Worm (Caenorhabditis elegans) whole organism, L1 larva: ENCODE measurements around the gene ZK822.10.
A peak's percentile ranks its signal among the peaks of the same experiment; 100 is the strongest.

Source experiments
- C04F5.9 ChIP-seq: sonication (generic microtip); optimal IDR thresholded peaks from 2 replicates; lab custom pipeline; 2016; ENCODE audit warnings: missing genetic modification characterization, missing compliant biosample characterization
- C16A3.4 ChIP-seq: fragments of 150-350 bp; optimal IDR thresholded peaks from 2 replicates; lab custom pipeline; 2014; ENCODE audit warnings: missing biosample characterization, missing genetic modification characterization
- C34B4.2 ChIP-seq: sonication (generic microtip); optimal IDR thresholded peaks from 2 replicates; lab custom pipeline; 2017; ENCODE audit warnings: mild to moderate bottlenecking, missing genetic modification characterization, missing compliant biosample characterization
- aha-1 ChIP-seq: fragments of 150-350 bp; optimal IDR thresholded peaks from 2 replicates; lab custom pipeline; 2014; ENCODE audit warnings: missing biosample characterization, missing genetic modification characterization
- blmp-1 ChIP-seq: fragments of 150-350 bp; optimal IDR thresholded peaks from 2 replicates; lab custom pipeline; 2014; ENCODE audit warnings: missing biosample characterization, missing genetic modification characterization
- ceh-63 ChIP-seq: fragments of 200-800 bp; sonication (Bioruptor generic); optimal IDR thresholded peaks from 2 replicates; lab custom pipeline; 2018; ENCODE audit warnings: mild to moderate bottlenecking, missing genetic modification characterization, missing compliant biosample characterization
- ceh-8 ChIP-seq: fragments of 200-800 bp; sonication (Bioruptor generic); optimal IDR thresholded peaks from 2 replicates; lab custom pipeline; 2018; ENCODE audit warnings: mild to moderate bottlenecking, missing genetic modification characterization, moderate library complexity, missing compliant biosample characterization
- ceh-82 ChIP-seq, 3 experiments: fragments of 150-350 bp in 1 of 3; sonication (generic microtip) in 2 of 3; optimal IDR thresholded peaks; 2 replicates each; lab custom pipeline; 2014 to 2017; ENCODE audit warnings: missing biosample characterization in 3 of 3, missing genetic modification characterization in 3 of 3
- dsc-1 ChIP-seq: sonication (generic microtip); optimal IDR thresholded peaks from 2 replicates; lab custom pipeline; 2016; ENCODE audit warnings: mild to moderate bottlenecking, missing genetic modification characterization, missing compliant biosample characterization
- efl-1 ChIP-seq, 4 experiments: fragments of 150-350 bp; optimal IDR thresholded peaks in 3 of 4; peaks in 1 of 4; 1 replicate in 1 of 4; 2 replicates in 3 of 4; lab custom pipeline; 2014; ENCODE audit warnings: missing biosample characterization in 2 of 4, missing genetic modification characterization in 2 of 4, missing genetic modification reagents in 2 of 4
- egl-13 ChIP-seq: sonication (generic microtip); optimal IDR thresholded peaks from 2 replicates; lab custom pipeline; 2016; ENCODE audit warnings: missing genotype, missing genetic modification reagents, missing genetic modification characterization, missing compliant biosample characterization
- egl-27 ChIP-seq, 2 experiments: fragments of 150-350 bp in 1 of 2; sonication (generic microtip); optimal IDR thresholded peaks; 3 replicates each; lab custom pipeline; 2017 to 2018; ENCODE audit warnings: missing biosample characterization in 2 of 2, missing genetic modification characterization in 2 of 2, missing genetic modification reagents in 2 of 2
- elt-2 ChIP-seq: sonication (generic microtip); optimal IDR thresholded peaks from 2 replicates; lab custom pipeline; 2016; ENCODE audit warnings: missing genetic modification characterization, mild to moderate bottlenecking, inconsistent platforms, missing compliant biosample characterization, missing genetic modification reagents
- ets-5 ChIP-seq: fragments of 200-800 bp; sonication (Bioruptor generic); IDR thresholded peaks from 2 replicates; pipeline ENCODE4 v1.3.6; 2022; ENCODE audit warnings: missing genetic modification characterization, missing compliant biosample characterization
- fos-1 ChIP-seq: fragments of 150-350 bp; optimal IDR thresholded peaks from 2 replicates; lab custom pipeline; 2014; ENCODE audit warnings: missing biosample characterization, missing genetic modification characterization
- hlh-17 ChIP-seq: fragments of 200-800 bp; sonication (Bioruptor generic); optimal IDR thresholded peaks from 2 replicates; lab custom pipeline; 2018; ENCODE audit warnings: missing genetic modification characterization, mild to moderate bottlenecking, missing compliant biosample characterization, moderate library complexity, borderline replicate concordance
- isw-1 ChIP-seq: fragments of 200-800 bp; sonication (Bioruptor generic); IDR thresholded peaks from 2 replicates; pipeline ENCODE4 v1.3.6; 2022; ENCODE audit warnings: missing genetic modification characterization, missing compliant biosample characterization
- lin-14 ChIP-seq: fragments of 200-800 bp; sonication (Bioruptor generic); optimal IDR thresholded peaks from 2 replicates; lab custom pipeline; 2018; ENCODE audit warnings: mild to moderate bottlenecking, missing genetic modification characterization, moderate library complexity, missing compliant biosample characterization
- lin-15B ChIP-seq: fragments of 150-350 bp; sonication (generic microtip); optimal IDR thresholded peaks from 3 replicates; lab custom pipeline; 2014; ENCODE audit warnings: missing biosample characterization, missing genetic modification characterization
- lir-3 ChIP-seq: sonication (generic microtip); optimal IDR thresholded peaks from 2 replicates; lab custom pipeline; 2016; ENCODE audit warnings: mild to moderate bottlenecking, missing genetic modification characterization, moderate library complexity, missing compliant biosample characterization; ENCODE audit not compliant: poor library complexity
- lsy-2 ChIP-seq, 2 experiments: fragments of 150-350 bp; optimal IDR thresholded peaks; 2 replicates each; lab custom pipeline; 2014; ENCODE audit warnings: missing biosample characterization in 2 of 2, missing genetic modification characterization in 2 of 2
- mdl-1 ChIP-seq, 2 experiments: fragments of 150-350 bp; optimal IDR thresholded peaks; 2 replicates each; lab custom pipeline; 2014 to 2017; ENCODE audit warnings: missing biosample characterization in 2 of 2, missing genetic modification characterization in 2 of 2, inconsistent platforms in 1 of 2
- mef-2 ChIP-seq: fragments of 150-350 bp; optimal IDR thresholded peaks from 2 replicates; lab custom pipeline; 2014; ENCODE audit warnings: missing biosample characterization, missing genetic modification characterization
- mep-1 ChIP-seq: fragments of 150-350 bp; optimal IDR thresholded peaks from 2 replicates; lab custom pipeline; 2014; ENCODE audit warnings: missing biosample characterization, missing genetic modification characterization
- nhr-19 ChIP-seq: fragments of 200-800 bp; sonication (Bioruptor generic); conservative IDR thresholded peaks from 2 replicates; pipeline ENCODE4 v1.3.6; 2022; ENCODE audit warnings: missing genetic modification characterization, missing compliant biosample characterization
- nhr-28 ChIP-seq: fragments of 150-350 bp; optimal IDR thresholded peaks from 2 replicates; lab custom pipeline; 2014; ENCODE audit warnings: missing biosample characterization, missing genetic modification characterization
- nhr-71 ChIP-seq: sonication (generic microtip); optimal IDR thresholded peaks from 2 replicates; lab custom pipeline; 2016; ENCODE audit warnings: mild to moderate bottlenecking, missing genetic modification characterization, moderate library complexity, missing compliant biosample characterization
- nhr-76 ChIP-seq: sonication (generic microtip); optimal IDR thresholded peaks from 2 replicates; lab custom pipeline; 2017; ENCODE audit warnings: missing biosample characterization, missing genetic modification characterization
- nhr-77 ChIP-seq: fragments of 150-350 bp; optimal IDR thresholded peaks from 2 replicates; lab custom pipeline; 2014; ENCODE audit warnings: missing biosample characterization, missing genetic modification characterization
- nhr-84 ChIP-seq: sonication (generic microtip); optimal IDR thresholded peaks from 2 replicates; lab custom pipeline; 2017; ENCODE audit warnings: missing biosample characterization, missing genetic modification characterization
- nhr-85 ChIP-seq: sonication (generic microtip); peaks from one replicate; lab custom pipeline; 2016; ENCODE audit warnings: missing genetic modification characterization, inconsistent platforms, missing compliant biosample characterization
- nhr-90 ChIP-seq: sonication (generic microtip); optimal IDR thresholded peaks from 2 replicates; lab custom pipeline; 2016; ENCODE audit warnings: mild to moderate bottlenecking, missing genetic modification characterization, missing compliant biosample characterization; ENCODE audit not compliant: poor library complexity
- pax-3 ChIP-seq: fragments of 200-800 bp; sonication (Bioruptor generic); optimal IDR thresholded peaks from 2 replicates; lab custom pipeline; 2018; ENCODE audit warnings: mild to moderate bottlenecking, missing genetic modification characterization, moderate library complexity, missing compliant biosample characterization
- pqm-1 ChIP-seq: sonication (generic microtip); optimal IDR thresholded peaks from 3 replicates; lab custom pipeline; 2017; ENCODE audit warnings: missing biosample characterization, missing genetic modification characterization
- rnt-1 ChIP-seq: sonication (generic microtip); optimal IDR thresholded peaks from 2 replicates; lab custom pipeline; 2016; ENCODE audit warnings: mild to moderate bottlenecking, missing genetic modification characterization, moderate library complexity, missing compliant biosample characterization
- skn-1 ChIP-seq: fragments of 150-350 bp; optimal IDR thresholded peaks from 2 replicates; lab custom pipeline; 2014; ENCODE audit warnings: missing biosample characterization, missing genetic modification characterization
- snu-23 ChIP-seq: sonication (generic microtip); optimal IDR thresholded peaks from 2 replicates; lab custom pipeline; 2016; ENCODE audit warnings: missing genetic modification characterization, missing compliant biosample characterization
- sup-37 ChIP-seq: fragments of 200-800 bp; sonication (Bioruptor generic); optimal IDR thresholded peaks from 2 replicates; lab custom pipeline; 2018; ENCODE audit warnings: mild to moderate bottlenecking, missing genetic modification characterization, missing compliant biosample characterization
- swsn-7 ChIP-seq: sonication (generic microtip); optimal IDR thresholded peaks from 2 replicates; lab custom pipeline; 2016; ENCODE audit warnings: missing genetic modification characterization, missing compliant biosample characterization
- tlp-1 ChIP-seq: fragments of 150-350 bp; optimal IDR thresholded peaks from 2 replicates; lab custom pipeline; 2014; ENCODE audit warnings: missing biosample characterization, missing genetic modification characterization
- unc-30 ChIP-seq: sonication (generic microtip); optimal IDR thresholded peaks from 2 replicates; lab custom pipeline; 2017; ENCODE audit warnings: missing biosample characterization, missing genetic modification characterization
- unc-98 ChIP-seq: fragments of 200-800 bp; sonication (Bioruptor generic); IDR thresholded peaks from 2 replicates; pipeline ENCODE4 v1.3.6; 2022; ENCODE audit warnings: missing genetic modification characterization, missing compliant biosample characterization
- xbp-1 ChIP-seq: sonication (generic microtip); optimal IDR thresholded peaks from 2 replicates; lab custom pipeline; 2016; ENCODE audit warnings: missing genetic modification characterization, missing compliant biosample characterization
- ztf-11 ChIP-seq, 2 experiments: sonication (generic microtip); optimal IDR thresholded peaks; 2 replicates each; lab custom pipeline; 2016 to 2017; ENCODE audit warnings: missing genetic modification characterization in 2 of 2, missing biosample characterization in 1 of 2, missing compliant biosample characterization in 1 of 2

Gene ZK822.10

DNA sequence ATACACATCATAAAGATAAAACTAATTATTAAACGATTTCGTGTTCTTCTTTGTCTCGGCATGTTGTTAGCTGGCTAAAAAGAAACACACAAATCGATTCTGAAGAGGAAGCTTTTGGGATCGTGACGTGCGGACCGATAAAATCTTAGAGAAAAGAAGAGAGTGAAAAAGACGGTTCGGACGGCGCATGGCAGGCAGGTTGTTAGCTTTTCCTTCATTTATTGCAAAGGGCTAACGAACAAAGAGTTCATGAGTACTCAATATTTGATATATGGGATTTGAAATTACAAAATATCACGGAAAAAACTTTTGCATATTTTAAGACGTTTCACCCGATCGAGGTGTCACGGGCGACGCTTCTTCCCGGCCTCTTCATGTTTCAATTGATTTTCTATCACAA lies 28.7 kb downstream of the ZK822.10 start, which contains the start of gene ZK829.3:
TSS of gene ZK829.3 (minus strand) at position 101 of the 400 bp plus-strand sequence.
- TF ChIP-seq swsn-7 (tag; lab: Kevin White, UChicago), result no peak
- no peak for TF ChIP-seq pqm-1
- no peak for TF ChIP-seq egl-13 (tag; lab: Kevin White, UChicago)
- TF ChIP-seq ceh-63 (GFP tag; lab: Kevin White, UChicago), result no peak
- no peak for TF ChIP-seq dsc-1 (tag; lab: Kevin White, UChicago)
- TF ChIP-seq rnt-1 (tag; lab: Kevin White, UChicago), result no peak
- TF ChIP-seq mdl-1 (tag; optimal IDR thresholded peaks at IDR 0.05; lab: Kevin White, UChicago), result no peak

- no peak for TF ChIP-seq hlh-17 (GFP tag; lab: Kevin White, UChicago)
- TF ChIP-seq snu-23, result no peak
- no peak for TF ChIP-seq nhr-76 (tag; lab: Kevin White, UChicago)
- TF ChIP-seq dsc-1 (tag; lab: Kevin White, UChicago), result no peak
- TF ChIP-seq nhr-19 (GFP tag; lab: Robert Waterston, UW), result no peak
- TF ChIP-seq C34B4.2, result no peak
- TF ChIP-seq ets-5 (GFP tag; lab: Robert Waterston, UW), result no peak
- TF ChIP-seq pax-3 (tag; lab: Kevin White, UChicago), result no peak
- TF ChIP-seq sup-37 (GFP tag; lab: Kevin White, UChicago), result no peak
- TF ChIP-seq blmp-1 (tag; lab: Kevin White, UChicago), result no peak
- TF ChIP-seq nhr-84 (tag; lab: Kevin White, UChicago), result no peak
- no peak for TF ChIP-seq unc-30 (tag; lab: Kevin White, UChicago)
- TF ChIP-seq mef-2, result no peak
- no peak for TF ChIP-seq ceh-63 (GFP tag; lab: Kevin White, UChicago)
- TF ChIP-seq lin-14 (GFP tag; lab: Kevin White, UChicago), result no peak
- TF ChIP-seq ceh-8 (GFP tag; lab: Kevin White, UChicago), result no peak
- no peak for TF ChIP-seq lir-3
- TF ChIP-seq ztf-11 (tag; optimal IDR thresholded peaks at IDR 0.05; lab: Kevin White, UChicago), result no peak
Measured at ce11 chrIV:11949717-11950116, 32.8 kb downstream of the ZK822.10 start, which contains the start of gene hdl-1. hdl-1 (minus strand) TSS chrIV:11949817.

DNA sequence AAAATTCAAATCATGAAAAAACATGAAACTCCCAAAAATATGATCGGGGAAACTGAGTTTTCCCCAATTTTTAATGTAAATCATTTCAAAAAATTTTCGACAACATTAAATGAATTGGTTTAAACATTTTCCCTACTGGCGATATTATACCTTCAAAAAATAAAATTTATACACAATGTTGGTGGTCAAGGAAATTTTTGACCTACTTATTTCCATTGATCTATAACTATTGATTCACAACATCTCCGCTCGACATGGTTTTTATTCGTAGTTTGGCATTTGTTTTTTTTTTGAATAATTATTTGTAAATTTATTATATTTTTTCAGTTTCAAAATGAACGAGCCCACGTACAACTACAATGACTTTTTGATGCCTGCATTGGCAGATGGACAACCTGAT lies 33.3 kb downstream of the ZK822.10 start, which contains the start of gene tbx-36:
TSS of gene tbx-36 (plus strand) at position 301 of the 400 bp plus-strand sequence.
- TF ChIP-seq egl-27 (tag; optimal IDR thresholded peaks at IDR 0.05; lab: Kevin White, UChicago) (no peak), efl-1 (optimal IDR thresholded peaks at IDR 0.05; lab: Kevin White, UChicago) (no peak), efl-1 (GFP tag; optimal IDR thresholded peaks at IDR 0.05 in 1 of 2; lab: Kevin White, UChicago) (peak in 1 of 2 experiments; percentile 24)

- TF ChIP-seq skn-1, result peak; percentile 60
- TF ChIP-seq elt-2 (tag; lab: Kevin White, UChicago), result peak; percentile 7
- no peak for TF ChIP-seq ceh-63 (GFP tag; lab: Kevin White, UChicago)
- TF ChIP-seq C16A3.4 (tag; lab: Kevin White, UChicago), result no peak
- TF ChIP-seq ceh-82 (tag; optimal IDR thresholded peaks at IDR 0.05; lab: Kevin White, UChicago), result peak in 1 of 3 experiments; percentile 37
- TF ChIP-seq nhr-77 (tag; lab: Kevin White, UChicago), result peak; percentile 62
- no peak for TF ChIP-seq C04F5.9 (tag; lab: Kevin White, UChicago)
- TF ChIP-seq unc-98, result no peak
- peak in 1 of 2 experiments; percentile 56 for TF ChIP-seq mdl-1 (tag; optimal IDR thresholded peaks at IDR 0.05; lab: Kevin White, UChicago)
- TF ChIP-seq snu-23, result peak; percentile 60
- peak; percentile 39 for TF ChIP-seq fos-1 (tag; lab: Kevin White, UChicago)
- TF ChIP-seq isw-1 (GFP tag; lab: Robert Waterston, UW), result no peak
- no peak for TF ChIP-seq swsn-7 (tag; lab: Kevin White, UChicago)
- no peak for TF ChIP-seq sup-37 (GFP tag; lab: Kevin White, UChicago)
- peak; percentile 74 for TF ChIP-seq nhr-71
- TF ChIP-seq nhr-28 (tag; lab: Kevin White, UChicago), result no peak
- peak; percentile 81 for TF ChIP-seq nhr-85 (tag; lab: Kevin White, UChicago)
- no peak for TF ChIP-seq tlp-1 (tag; lab: Kevin White, UChicago)
- TF ChIP-seq xbp-1 (tag; lab: Kevin White, UChicago), result peak; percentile 21
- TF ChIP-seq efl-1 (optimal IDR thresholded peaks at IDR 0.05; lab: Kevin White, UChicago), result peak; percentile 21 to 46
- TF ChIP-seq efl-1 (GFP tag; optimal IDR thresholded peaks at IDR 0.05 in 1 of 2; lab: Kevin White, UChicago), result peak in 1 of 2 experiments; percentile 86
- TF ChIP-seq lin-15B, result no peak
- TF ChIP-seq mep-1, result peak; percentile 62
- TF ChIP-seq lsy-2 (tag; optimal IDR thresholded peaks at IDR 0.05; lab: Kevin White, UChicago), result peak in 1 of 2 experiments; percentile 28
- TF ChIP-seq aha-1 (tag; lab: Kevin White, UChicago), result no peak
- no peak for TF ChIP-seq nhr-90
Measured at ce11 chrIV:11952612-11953299, 35.8 kb downstream of the ZK822.10 start, which contains the start of gene gdh-1. gdh-1 (plus strand) TSS chrIV:11953249.
